Worm (Caenorhabditis elegans): Measurements from ENCODE around the gene set-13.

set-13 gene

ce11 chrII:2791693-2792092 lies 25.1 kb upstream of the set-13 start:
- TF ChIP-seq zfh-2 (GFP tag; conservative IDR thresholded peaks at IDR 0.05), result peak; percentile 73
- no peak for TF ChIP-seq hsf-1 (GFP tag; IDR thresholded peaks at IDR 0.05)
- TF ChIP-seq madf-10 (tag; optimal IDR thresholded peaks at IDR 0.05), result no peak

DNA sequence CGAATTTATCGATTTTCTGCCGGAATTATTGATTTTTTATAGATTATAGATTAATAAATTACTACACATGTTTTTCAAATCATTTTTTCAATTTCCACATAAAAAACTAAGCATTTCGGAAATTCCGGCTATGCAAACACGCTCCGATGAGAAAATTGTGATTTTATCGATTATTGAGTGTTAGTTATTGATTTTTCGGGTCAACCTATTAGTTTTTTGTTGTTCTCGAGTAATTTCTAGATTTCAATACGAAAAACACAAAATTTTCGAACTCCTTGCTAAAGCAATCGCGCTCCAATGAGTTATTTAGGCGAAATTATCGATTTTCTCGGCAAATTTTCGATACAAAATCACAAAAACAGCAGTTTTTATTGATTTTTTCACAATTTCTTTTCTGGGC lies 21.4 kb upstream of the set-13 start:
- TF ChIP-seq tbx-9 (tag; optimal IDR thresholded peaks at IDR 0.05; ENCODE audit: borderline replicate concordance), result no peak
- no peak for TF ChIP-seq nhr-27 (tag; optimal IDR thresholded peaks at IDR 0.05)
- no peak for TF ChIP-seq mel-28 (tag; optimal IDR thresholded peaks at IDR 0.05; ENCODE audit: borderline replicate concordance)
- no peak for TF ChIP-seq lin-54 (GFP tag; optimal IDR thresholded peaks at IDR 0.05)
- no peak for TF ChIP-seq snpc-4 (GFP tag; optimal IDR thresholded peaks at IDR 0.05)
- no peak for TF ChIP-seq snpc-4 (tag; optimal IDR thresholded peaks at IDR 0.05)
- TF ChIP-seq B0035.1 (tag; optimal IDR thresholded peaks at IDR 0.05), result no peak
- no peak for TF ChIP-seq efl-1 (GFP tag; optimal IDR thresholded peaks at IDR 0.05)
- TF ChIP-seq ccch-3 (GFP tag; optimal IDR thresholded peaks at IDR 0.05), result no peak
- no peak for TF ChIP-seq him-1 (tag; optimal IDR thresholded peaks at IDR 0.05)
- no peak for TF ChIP-seq ztf-28 (GFP tag; IDR thresholded peaks at IDR 0.05)
- TF ChIP-seq Y95B8A.8 (GFP tag; IDR thresholded peaks at IDR 0.05), result no peak
- TF ChIP-seq K11D2.4 (GFP tag; IDR thresholded peaks at IDR 0.05), result no peak
- no peak for TF ChIP-seq ztf-22 (GFP tag; optimal IDR thresholded peaks at IDR 0.05)

ce11 chrII:2796431-2796830 lies 20.3 kb upstream of the set-13 start:
- TF ChIP-seq attf-3 (GFP tag; conservative IDR thresholded peaks at IDR 0.05) (no peak), ceh-79 (tag; optimal IDR thresholded peaks at IDR 0.05) (no peak), F23B12.7 (tag; optimal IDR thresholded peaks at IDR 0.05; ENCODE audit: insufficient read depth) (no peak), madf-6 (GFP tag; IDR thresholded peaks at IDR 0.05) (no peak), zfh-2 (GFP tag; conservative IDR thresholded peaks at IDR 0.05) (peak; percentile 56)

DNA sequence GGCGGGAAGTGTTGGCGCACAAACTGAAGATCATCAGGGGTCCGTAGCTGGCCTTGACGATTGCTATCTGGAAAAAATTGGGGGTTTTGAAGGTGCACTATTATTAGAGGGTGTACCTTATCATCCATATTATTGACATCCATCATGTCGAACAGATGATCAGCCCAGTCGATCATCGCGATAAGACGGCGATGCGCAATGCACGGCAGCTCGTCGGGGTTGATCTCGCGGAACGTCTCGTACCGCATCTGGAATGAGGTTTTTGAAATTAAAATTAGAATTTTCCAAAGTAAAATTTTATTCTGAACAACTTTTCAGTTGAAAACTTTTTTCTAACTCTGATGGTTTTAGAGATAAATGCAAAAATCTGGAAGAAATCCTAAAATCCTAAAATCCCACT lies 18.8 kb upstream of the set-13 start:
- TF ChIP-seq lag-1 (GFP tag; IDR thresholded peaks at IDR 0.05), result no peak
- no peak for TF ChIP-seq ceh-91 (GFP tag; IDR thresholded peaks at IDR 0.05)
- no peak for TF ChIP-seq tbp1 (GFP tag; optimal IDR thresholded peaks at IDR 0.05)
- TF ChIP-seq lin-54 (GFP tag; optimal IDR thresholded peaks at IDR 0.05), result no peak
- no peak for TF ChIP-seq T07F8.4 (tag; optimal IDR thresholded peaks at IDR 0.05)
- TF ChIP-seq D2030.7 (GFP tag; IDR thresholded peaks at IDR 0.05), result no peak
- no peak for TF ChIP-seq B0261.1 (tag; optimal IDR thresholded peaks at IDR 0.05)
- TF ChIP-seq Y79H2A.3 (GFP tag; conservative IDR thresholded peaks at IDR 0.05), result no peak
- no peak for TF ChIP-seq Y53F4B.3 (GFP tag; IDR thresholded peaks at IDR 0.05)
- TF ChIP-seq snpc-1.3 (tag; optimal IDR thresholded peaks at IDR 0.05; ENCODE audit: insufficient read depth), result no peak

DNA sequence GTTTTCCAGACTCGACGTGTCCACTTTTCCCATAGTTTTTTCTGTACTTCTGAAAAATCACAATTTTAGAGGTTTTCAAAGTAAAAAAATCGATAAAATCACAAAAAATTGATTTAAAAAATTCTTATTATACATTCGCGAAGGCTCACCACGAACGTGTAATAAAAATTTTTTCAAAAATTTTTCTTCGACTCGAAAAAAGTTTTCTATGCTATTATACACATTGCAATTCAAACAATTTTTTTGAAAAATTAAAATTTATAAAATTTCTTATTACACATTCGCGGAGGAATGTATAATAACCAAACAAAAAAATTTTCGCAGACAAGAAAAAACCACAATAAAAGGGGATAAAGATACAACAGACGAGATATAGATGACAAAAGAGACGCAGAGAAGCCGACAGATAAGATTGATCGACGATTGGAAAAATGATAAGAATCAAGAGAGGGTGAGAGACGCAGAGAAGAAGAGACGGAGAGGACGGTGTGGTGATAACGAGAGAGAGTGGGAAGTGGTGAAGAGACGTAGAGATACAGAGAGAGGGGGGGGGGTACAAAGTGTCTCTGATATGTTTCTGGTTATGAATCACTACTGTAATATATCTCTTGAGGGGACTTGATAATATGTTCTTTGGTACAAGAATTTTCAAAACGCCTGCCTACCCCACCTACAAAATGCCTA lies 16.1 kb upstream of the set-13 start, which contains the start of gene nhr-119:
Gene nhr-119, minus strand, starts transcription at position 51 of the 684 bp plus-strand sequence.
- TF ChIP-seq mcd-1 (GFP tag; IDR thresholded peaks at IDR 0.05), result peak; percentile 57
- no peak for TF ChIP-seq ztf-3 (GFP tag; optimal IDR thresholded peaks at IDR 0.05)
- peak; percentile 15 for TF ChIP-seq tbp1 (GFP tag; optimal IDR thresholded peaks at IDR 0.05)
- TF ChIP-seq let-607 (tag; optimal IDR thresholded peaks at IDR 0.05), result peak in 1 of 2 experiments; percentile 42
- peak; percentile 5 for TF ChIP-seq chd-7 (tag; optimal IDR thresholded peaks at IDR 0.05)
- 0 out of 2 replicates have a peak, but pooled peaks have one; percentile 38 for TF ChIP-seq ekl-4 (GFP tag; IDR thresholded peaks at IDR 0.05)
- TF ChIP-seq cebp-1 (GFP tag; IDR thresholded peaks at IDR 0.05), result no peak
- peak; percentile 42 for TF ChIP-seq cebp-1 (tag; optimal IDR thresholded peaks at IDR 0.05)
- no peak for TF ChIP-seq bed-1 (GFP tag; IDR thresholded peaks at IDR 0.05)
- peak; percentile 82 for TF ChIP-seq hmg-1.2 (GFP tag; IDR thresholded peaks at IDR 0.05)
- no peak for TF ChIP-seq rec-8 (tag; optimal IDR thresholded peaks at IDR 0.05)
- TF ChIP-seq lin-35 (GFP tag; optimal IDR thresholded peaks at IDR 0.05), result peak in 1 of 3 experiments; percentile 41
- no peak for TF ChIP-seq zfh-2 (GFP tag; conservative IDR thresholded peaks at IDR 0.05)
- TF ChIP-seq hmg-20 (GFP tag; IDR thresholded peaks at IDR 0.05), result no peak
